Fruit fly (Drosophila melanogaster): ENCODE data around the gene gudu.

DNA sequence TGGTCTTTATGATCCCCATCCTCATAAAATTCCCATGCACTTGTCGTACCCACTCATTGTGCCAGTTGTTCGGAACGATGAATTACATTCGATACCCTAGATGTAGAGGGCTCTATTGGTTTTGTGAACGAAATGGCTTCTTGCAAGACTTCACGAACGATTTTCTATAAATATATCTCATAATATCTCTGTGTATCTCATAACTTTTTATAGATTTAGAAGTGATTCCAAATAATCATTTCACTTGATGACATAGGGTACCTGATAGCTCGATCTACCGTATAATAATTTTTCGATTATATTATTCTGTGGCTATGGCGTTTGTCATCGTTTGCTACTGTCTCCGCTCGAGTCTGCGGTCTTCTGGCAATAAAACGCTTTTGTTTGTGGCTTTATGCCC, 8.7 kb downstream of the gudu start:
- no peak for TF ChIP-seq CG8478 (optimal IDR thresholded peaks at IDR 0.05)
- TF ChIP-seq Dll (optimal IDR thresholded peaks at IDR 0.05), result no peak
